Worm (Caenorhabditis elegans) whole organism, L4 larva: ENCODE results near the gene Y22D7AL.10.

Source experiments
- F10B5.3 ChIP-seq: sonication (generic microtip); optimal IDR thresholded peaks from 2 replicates; lab custom pipeline; 2016; ENCODE audit warnings: mild to moderate bottlenecking, missing genetic modification characterization, missing compliant biosample characterization
- F26F4.8 ChIP-seq: fragments of 200-800 bp; sonication (Bioruptor generic); conservative IDR thresholded peaks from 2 replicates; pipeline ENCODE4 v1.3.6; 2022; ENCODE audit warnings: missing genetic modification characterization, missing compliant biosample characterization
- T20F7.1 ChIP-seq: fragments of 200-800 bp; sonication (Bioruptor generic); optimal IDR thresholded peaks from 2 replicates; lab custom pipeline; 2018; ENCODE audit warnings: mild to moderate bottlenecking, missing genetic modification characterization, missing compliant biosample characterization
- Y5F2A.4 ChIP-seq: fragments of 200-800 bp; sonication (Bioruptor generic); optimal IDR thresholded peaks from 2 replicates; lab custom pipeline; 2018; ENCODE audit warnings: mild to moderate bottlenecking, missing genetic modification characterization, missing compliant biosample characterization
- ZK337.2 ChIP-seq: fragments of 200-800 bp; sonication (Bioruptor generic); IDR thresholded peaks from 2 replicates; pipeline ENCODE4 v1.3.6; 2022; ENCODE audit warnings: missing genetic modification reagents, missing genetic modification characterization, missing compliant biosample characterization
- aha-1 ChIP-seq: fragments of 150-350 bp; peaks from one replicate; lab custom pipeline; 2014; ENCODE audit warnings: missing biosample characterization, missing genetic modification characterization
- aly-2 ChIP-seq: sonication (generic microtip); optimal IDR thresholded peaks from 2 replicates; lab custom pipeline; 2018; ENCODE audit warnings: missing biosample characterization, missing genetic modification characterization
- arid-1 ChIP-seq: fragments of 200-800 bp; sonication (Bioruptor generic); conservative IDR thresholded peaks from 2 replicates; pipeline ENCODE4 v1.3.6; 2022; ENCODE audit warnings: missing genetic modification reagents, missing genetic modification characterization, missing compliant biosample characterization
- ceh-20 ChIP-seq: fragments of 200-800 bp; sonication (Bioruptor generic); IDR thresholded peaks from 2 replicates; pipeline ENCODE4 v1.3.6; 2022; ENCODE audit warnings: missing genetic modification reagents, missing genetic modification characterization, missing compliant biosample characterization
- ceh-32 ChIP-seq: sonication (generic microtip); optimal IDR thresholded peaks from 2 replicates; lab custom pipeline; 2016; ENCODE audit warnings: mild to moderate bottlenecking, missing genetic modification characterization, missing compliant biosample characterization; ENCODE audit not compliant: poor library complexity
- ceh-44 ChIP-seq: fragments of 200-800 bp; sonication (Bioruptor generic); IDR thresholded peaks from 2 replicates; pipeline ENCODE4 v1.3.6; 2022; ENCODE audit warnings: missing genetic modification reagents, missing genetic modification characterization, missing compliant biosample characterization
- ceh-82 ChIP-seq: sonication (generic microtip); optimal IDR thresholded peaks from 2 replicates; lab custom pipeline; 2017; ENCODE audit warnings: missing biosample characterization, missing genetic modification characterization
- ces-1 ChIP-seq: fragments of 150-350 bp; sonication (generic microtip); optimal IDR thresholded peaks from 4 replicates; lab custom pipeline; 2014; ENCODE audit warnings: missing biosample characterization, missing genetic modification reagents, missing genetic modification characterization
- cey-2 ChIP-seq: sonication (generic microtip); optimal IDR thresholded peaks from 3 replicates; lab custom pipeline; 2017; ENCODE audit warnings: missing genetic modification characterization, mild to moderate bottlenecking, missing compliant biosample characterization, antibody characterized with exemption, borderline replicate concordance; ENCODE audit not compliant: insufficient read depth
- ctbp-1 ChIP-seq: fragments of 200-800 bp; sonication (Bioruptor generic); IDR thresholded peaks from 2 replicates; pipeline ENCODE4 v1.3.6; 2022; ENCODE audit warnings: missing genetic modification reagents, missing genetic modification characterization, missing compliant biosample characterization
- daf-16 ChIP-seq, 3 experiments: sonication (generic microtip); optimal IDR thresholded peaks; 2 replicates each; lab custom pipeline; 2016 to 2017; ENCODE audit warnings: missing genetic modification characterization in 3 of 3, missing genetic modification reagents in 3 of 3, mild to moderate bottlenecking in 2 of 3, missing compliant biosample characterization in 2 of 3, missing biosample characterization in 1 of 3, moderate library complexity in 1 of 3
- dmd-9 ChIP-seq: fragments of 200-800 bp; sonication (Bioruptor generic); IDR thresholded peaks from 2 replicates; pipeline ENCODE4 v1.3.6; 2022; ENCODE audit warnings: missing genetic modification reagents, missing genetic modification characterization, missing compliant biosample characterization
- duxl-1 ChIP-seq: sonication (generic microtip); optimal IDR thresholded peaks from 2 replicates; lab custom pipeline; 2016; ENCODE audit warnings: mild to moderate bottlenecking, missing genetic modification characterization, moderate library complexity, missing compliant biosample characterization; ENCODE audit not compliant: poor library complexity
- egl-43 ChIP-seq: fragments of 200-800 bp; sonication (Bioruptor generic); IDR thresholded peaks from 2 replicates; pipeline ENCODE4 v1.3.6; 2022; ENCODE audit warnings: missing genetic modification reagents, missing genetic modification characterization, missing compliant biosample characterization
- fkh-10 ChIP-seq: fragments of 150-350 bp; optimal IDR thresholded peaks from 2 replicates; lab custom pipeline; 2014; ENCODE audit warnings: missing biosample characterization, missing genetic modification reagents, missing genetic modification characterization
- gei-8 ChIP-seq: fragments of 200-800 bp; sonication (Bioruptor generic); optimal IDR thresholded peaks from 2 replicates; lab custom pipeline; 2018; ENCODE audit warnings: mild to moderate bottlenecking, missing genetic modification characterization, missing compliant biosample characterization
- hif-1 ChIP-seq, 2 experiments: sonication (generic microtip); optimal IDR thresholded peaks; 2 replicates each; lab custom pipeline; 2016 to 2017; ENCODE audit warnings: missing compliant biosample characterization in 2 of 2, missing genetic modification characterization in 2 of 2, missing genetic modification reagents in 2 of 2, missing genotype in 2 of 2, mild to moderate bottlenecking in 1 of 2
- hlh-11 ChIP-seq: fragments of 200-800 bp; sonication (Bioruptor generic); optimal IDR thresholded peaks from 2 replicates; lab custom pipeline; 2018; ENCODE audit warnings: mild to moderate bottlenecking, missing genetic modification characterization, missing compliant biosample characterization
- lim-7 ChIP-seq: fragments of 200-800 bp; sonication (Bioruptor generic); IDR thresholded peaks from 2 replicates; pipeline ENCODE4 v1.3.6; 2022; ENCODE audit warnings: missing genetic modification characterization, missing compliant biosample characterization
- lin-15B ChIP-seq: fragments of 150-350 bp; sonication (generic microtip); optimal IDR thresholded peaks from 3 replicates; lab custom pipeline; 2014; ENCODE audit warnings: missing biosample characterization, missing genetic modification characterization
- lin-29 ChIP-seq: fragments of 200-800 bp; sonication (Bioruptor generic); IDR thresholded peaks from 2 replicates; pipeline ENCODE4 v1.3.6; 2022; ENCODE audit warnings: missing genetic modification reagents, missing genetic modification characterization, missing compliant biosample characterization
- lin-38 ChIP-seq: fragments of 200-800 bp; sonication (Bioruptor generic); IDR thresholded peaks from 2 replicates; pipeline ENCODE4 v1.3.6; 2022; ENCODE audit warnings: missing genetic modification reagents, missing genetic modification characterization, missing compliant biosample characterization
- lin-39 ChIP-seq: fragments of 150-350 bp; optimal IDR thresholded peaks from 2 replicates; lab custom pipeline; 2014; ENCODE audit warnings: missing biosample characterization, missing genetic modification reagents, missing genetic modification characterization
- lir-3 ChIP-seq: sonication (generic microtip); optimal IDR thresholded peaks from 2 replicates; lab custom pipeline; 2016; ENCODE audit warnings: mild to moderate bottlenecking, missing genetic modification characterization, missing compliant biosample characterization
- madf-5 ChIP-seq, 2 experiments: fragments of 200-800 bp; sonication (Bioruptor generic); IDR thresholded peaks; 2 replicates each; pipeline ENCODE4 v1.3.6; 2022; ENCODE audit warnings: missing compliant biosample characterization in 2 of 2, missing genetic modification characterization in 2 of 2
- mdl-1 ChIP-seq, 2 experiments: fragments of 150-350 bp in 1 of 2; sonication (generic microtip) in 1 of 2; optimal IDR thresholded peaks; 2 replicates each; lab custom pipeline; 2014 to 2017; ENCODE audit warnings: missing biosample characterization in 2 of 2, missing genetic modification characterization in 2 of 2
- mxl-2 ChIP-seq: fragments of 200-800 bp; sonication (Bioruptor generic); conservative IDR thresholded peaks from 2 replicates; pipeline ENCODE4 v1.3.6; 2022; ENCODE audit warnings: missing genetic modification reagents, missing genetic modification characterization, missing compliant biosample characterization
- nhr-102 ChIP-seq: sonication (generic microtip); optimal IDR thresholded peaks from 2 replicates; lab custom pipeline; 2016; ENCODE audit warnings: mild to moderate bottlenecking, missing genetic modification characterization, moderate library complexity, missing compliant biosample characterization
- nhr-11 ChIP-seq: fragments of 150-350 bp; optimal IDR thresholded peaks from 2 replicates; lab custom pipeline; 2014; ENCODE audit warnings: missing biosample characterization, missing genetic modification characterization
- nhr-111 ChIP-seq: fragments of 200-800 bp; sonication (Bioruptor generic); optimal IDR thresholded peaks from 2 replicates; lab custom pipeline; 2018; ENCODE audit warnings: mild to moderate bottlenecking, missing genetic modification characterization, missing compliant biosample characterization
- nhr-237 ChIP-seq: sonication (generic microtip); optimal IDR thresholded peaks from 2 replicates; lab custom pipeline; 2017; ENCODE audit warnings: missing biosample characterization, missing genetic modification characterization
- nhr-41 ChIP-seq: fragments of 200-800 bp; sonication (Bioruptor generic); IDR thresholded peaks from 2 replicates; pipeline ENCODE4 v1.3.6; 2022; ENCODE audit warnings: missing genetic modification reagents, missing genetic modification characterization, missing compliant biosample characterization
- nhr-76 ChIP-seq: fragments of 150-350 bp; optimal IDR thresholded peaks from 2 replicates; lab custom pipeline; 2014; ENCODE audit warnings: missing biosample characterization, missing genetic modification characterization
- php-3 ChIP-seq: fragments of 200-800 bp; sonication (Bioruptor generic); IDR thresholded peaks from 2 replicates; pipeline ENCODE4 v1.3.6; 2022; ENCODE audit warnings: missing genetic modification reagents, missing genetic modification characterization, missing compliant biosample characterization
- pqm-1 ChIP-seq: sonication (generic microtip); optimal IDR thresholded peaks from 2 replicates; lab custom pipeline; 2017; ENCODE audit warnings: missing biosample characterization, missing genetic modification characterization
- set-16 ChIP-seq: fragments of 200-800 bp; sonication (Bioruptor generic); IDR thresholded peaks from 2 replicates; pipeline ENCODE4 v1.3.6; 2022; ENCODE audit warnings: missing genetic modification reagents, missing genetic modification characterization, missing compliant biosample characterization
- snpc-4 ChIP-seq: fragments of 150-350 bp; optimal IDR thresholded peaks from 2 replicates; lab custom pipeline; 2014; ENCODE audit warnings: missing biosample characterization, missing genetic modification characterization
- spr-3 ChIP-seq: fragments of 200-800 bp; sonication (Bioruptor generic); optimal IDR thresholded peaks from 2 replicates; lab custom pipeline; 2018; ENCODE audit warnings: mild to moderate bottlenecking, missing genetic modification characterization, missing compliant biosample characterization
- tra-1 ChIP-seq: fragments of 200-800 bp; sonication (Bioruptor generic); IDR thresholded peaks from 2 replicates; pipeline ENCODE4 v1.3.6; 2022; ENCODE audit warnings: missing genetic modification reagents, missing genetic modification characterization, missing compliant biosample characterization
- unc-130 ChIP-seq: sonication (generic microtip); optimal IDR thresholded peaks from 2 replicates; lab custom pipeline; 2016; ENCODE audit warnings: missing genetic modification reagents, missing genetic modification characterization, missing compliant biosample characterization
- unc-39 ChIP-seq: sonication (generic microtip); optimal IDR thresholded peaks from 2 replicates; lab custom pipeline; 2017; ENCODE audit warnings: missing biosample characterization, missing genetic modification characterization
- zag-1 ChIP-seq: fragments of 150-350 bp; optimal IDR thresholded peaks from 2 replicates; lab custom pipeline; 2014; ENCODE audit warnings: missing biosample characterization, missing genetic modification characterization
- zip-11 ChIP-seq: fragments of 200-800 bp; sonication (Bioruptor generic); IDR thresholded peaks from 2 replicates; pipeline ENCODE4 v1.3.6; 2022; ENCODE audit warnings: missing genetic modification characterization, missing compliant biosample characterization
- ztf-11 ChIP-seq: fragments of 150-350 bp; optimal IDR thresholded peaks from 2 replicates; lab custom pipeline; 2014; ENCODE audit warnings: missing biosample characterization, missing genetic modification characterization
- ztf-7 ChIP-seq: fragments of 150-350 bp; optimal IDR thresholded peaks from 2 replicates; lab custom pipeline; 2014; ENCODE audit warnings: missing biosample characterization, missing genetic modification characterization

The Y22D7AL.10 gene

DNA sequence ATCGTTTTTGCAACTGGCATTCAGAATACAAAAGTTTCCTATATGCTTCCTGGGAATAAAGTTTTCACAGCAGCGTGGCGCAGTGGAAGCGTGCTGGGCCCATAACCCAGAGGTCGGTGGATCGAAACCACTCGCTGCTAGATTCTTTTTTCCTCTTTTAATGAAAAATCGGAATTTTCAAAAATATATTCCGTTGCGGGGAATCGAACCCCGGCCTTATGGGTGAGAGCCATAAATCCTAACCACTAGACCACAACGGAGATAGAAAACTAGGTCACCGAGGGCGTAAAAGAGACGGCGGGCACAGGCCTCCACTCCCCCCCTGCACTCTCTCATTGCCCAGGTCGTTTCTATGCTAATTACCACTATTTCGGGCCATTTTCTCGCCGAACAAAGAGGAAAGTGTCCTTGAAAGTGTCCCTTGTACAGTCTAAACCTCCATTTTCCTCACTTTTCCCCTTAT, 14.2 kb downstream of the Y22D7AL.10 start, which contains the start of gene Y22D7AL.6 (continued):
- TF ChIP-seq hif-1 (tag; optimal IDR thresholded peaks at IDR 0.05; lab: Kevin White, UChicago), result peak in 1 of 2 experiments; percentile 1
- 0 out of 2 replicates have a peak, but pooled peaks have one; percentile 18 for TF ChIP-seq ceh-44 (GFP tag; lab: Robert Waterston, UW)
- peak; percentile 48; the same call in 1 of the 2 replicates for TF ChIP-seq set-16 (GFP tag; lab: Robert Waterston, UW)
- TF ChIP-seq cey-2 (tag; lab: Kevin White, UChicago), result no peak
- TF ChIP-seq nhr-102 (tag; lab: Kevin White, UChicago), result peak; percentile 64
- peak; percentile 65; the same call in 1 of the 2 replicates for TF ChIP-seq php-3
- peak; percentile 53 for TF ChIP-seq Y5F2A.4
- no peak for TF ChIP-seq unc-39 (tag; lab: Kevin White, UChicago)
- TF ChIP-seq F10B5.3 (tag; lab: Kevin White, UChicago), result peak; percentile 27
- TF ChIP-seq aha-1 (tag; lab: Kevin White, UChicago), result peak; percentile 92
- TF ChIP-seq nhr-76 (tag; lab: Kevin White, UChicago), result no peak
- TF ChIP-seq T20F7.1 (GFP tag; lab: Kevin White, UChicago), result no peak
- TF ChIP-seq gei-8 (GFP tag; lab: Kevin White, UChicago), result peak; percentile 81
- TF ChIP-seq lim-7 (GFP tag; lab: Robert Waterston, UW), result peak; percentile 91
- no peak for TF ChIP-seq lin-39
- no peak for TF ChIP-seq ceh-32 (tag; lab: Kevin White, UChicago)
- TF ChIP-seq ces-1 (GFP tag; lab: Kevin White, UChicago), result no peak
- no peak for TF ChIP-seq aly-2 (tag; lab: Kevin White, UChicago)
- no peak for TF ChIP-seq pqm-1 (tag; lab: Kevin White, UChicago)
- no peak for TF ChIP-seq ztf-11 (tag; lab: Kevin White, UChicago)
- no peak for TF ChIP-seq zag-1 (tag; lab: Kevin White, UChicago)
- no peak for TF ChIP-seq ZK337.2 (GFP tag; lab: Robert Waterston, UW)
- peak; percentile 81 for TF ChIP-seq ctbp-1 (GFP tag; lab: Robert Waterston, UW)
- peak; percentile 83 for TF ChIP-seq lin-38 (GFP tag; lab: Robert Waterston, UW)
- no peak for TF ChIP-seq ztf-7 (tag; lab: Kevin White, UChicago)
- TF ChIP-seq dmd-9 (GFP tag; lab: Robert Waterston, UW), result 0 out of 2 replicates have a peak, but pooled peaks have one; percentile 12
- peak; percentile 30 to 87; a peak in 1 of 4 replicates for TF ChIP-seq madf-5 (GFP tag; IDR thresholded peaks at IDR 0.05; lab: Robert Waterston, UW)
- peak; percentile 52; the same call in 1 of the 2 replicates for TF ChIP-seq ceh-20 (GFP tag; lab: Robert Waterston, UW)
- TF ChIP-seq tra-1, result peak; percentile 79
- TF ChIP-seq nhr-111, result peak; percentile 51
- TF ChIP-seq mxl-2, result no peak
- TF ChIP-seq lin-29, result 0 out of 2 replicates have a peak, but pooled peaks have one; percentile 48
- peak; percentile 49 to 90 for TF ChIP-seq daf-16 (GFP tag; optimal IDR thresholded peaks at IDR 0.05; lab: Kevin White, UChicago)
- TF ChIP-seq daf-16 (tag; optimal IDR thresholded peaks at IDR 0.05; lab: Kevin White, UChicago), result peak; percentile 46
- TF ChIP-seq mdl-1 (tag; optimal IDR thresholded peaks at IDR 0.05; lab: Kevin White, UChicago), result no peak
- peak; percentile 61 for TF ChIP-seq duxl-1 (tag; lab: Kevin White, UChicago)
- no peak for TF ChIP-seq nhr-237 (tag; lab: Kevin White, UChicago)
- TF ChIP-seq egl-43 (GFP tag; lab: Robert Waterston, UW), result peak; percentile 95
- no peak for TF ChIP-seq nhr-11 (tag; lab: Kevin White, UChicago)
- no peak for TF ChIP-seq ceh-82 (tag; lab: Kevin White, UChicago)
- no peak for TF ChIP-seq zip-11 (GFP tag; lab: Robert Waterston, UW)
- no peak for TF ChIP-seq fkh-10 (GFP tag; lab: Kevin White, UChicago)
- peak; percentile 84 for TF ChIP-seq arid-1 (GFP tag; lab: Robert Waterston, UW)
- peak; percentile 65 for TF ChIP-seq lir-3 (tag; lab: Kevin White, UChicago)
- peak; percentile 97 for TF ChIP-seq F26F4.8
- TF ChIP-seq lin-15B (tag; lab: Kevin White, UChicago), result no peak
- TF ChIP-seq spr-3, result peak; percentile 79
- peak; percentile 11 for TF ChIP-seq hlh-11 (tag; lab: Kevin White, UChicago)
- no peak for TF ChIP-seq snpc-4 (tag; lab: Kevin White, UChicago)
- peak; percentile 46 for TF ChIP-seq unc-130 (GFP tag; lab: Kevin White, UChicago)
- no peak for TF ChIP-seq nhr-41 (GFP tag; lab: Robert Waterston, UW)
